Fruit fly (Drosophila melanogaster) whole organism, embryonic: ENCODE results near the gene DopEcR.
A peak's percentile ranks its signal among the peaks of the same experiment; 100 is the strongest.

Experiments used
- Ada2b ChIP-seq: fragments of 200-800 bp; sonication (Bioruptor generic); IDR thresholded peaks from 2 replicates; pipeline ENCODE4 v1.3.6; 2022; ENCODE audit warnings: missing biosample characterization, missing genetic modification characterization
- Aef1 ChIP-seq: fragments of 200-800 bp; sonication (Bioruptor generic); IDR thresholded peaks from 3 replicates; pipeline ENCODE4 v1.3.6; 2022; ENCODE audit warnings: missing biosample characterization, missing genetic modification characterization
- B-H2 ChIP-seq: fragments of 200-800 bp; sonication (Bioruptor generic); optimal IDR thresholded peaks from 2 replicates; lab custom pipeline; 2018; ENCODE audit warnings: missing biosample characterization, mild to moderate bottlenecking, missing genetic modification characterization
- Bdp1 ChIP-seq: fragments of 200-800 bp; sonication (Bioruptor generic); optimal IDR thresholded peaks from 3 replicates; lab custom pipeline; 2016; ENCODE audit warnings: missing biosample characterization, missing genetic modification characterization
- CG10274 ChIP-seq: fragments of 200-800 bp; sonication (Bioruptor generic); optimal IDR thresholded peaks from 3 replicates; lab custom pipeline; 2017; ENCODE audit warnings: missing biosample characterization, mild to moderate bottlenecking, missing genetic modification characterization
- CG10654 ChIP-seq: fragments of 200-800 bp; sonication (Bioruptor generic); optimal IDR thresholded peaks from 2 replicates; lab custom pipeline; 2016; ENCODE audit warnings: missing biosample characterization, missing genetic modification characterization
- CG12942 ChIP-seq: fragments of 200-800 bp; sonication (Bioruptor generic); optimal IDR thresholded peaks from 3 replicates; lab custom pipeline; 2016; ENCODE audit warnings: missing biosample characterization, missing genetic modification characterization
- CG14710 ChIP-seq: fragments of 200-800 bp; sonication (Bioruptor generic); optimal IDR thresholded peaks from 3 replicates; lab custom pipeline; 2019; ENCODE audit warnings: missing biosample characterization, mild to moderate bottlenecking, missing genetic modification characterization, moderate library complexity
- CG15601 ChIP-seq: fragments of 200-800 bp; sonication (Bioruptor generic); optimal IDR thresholded peaks from 3 replicates; lab custom pipeline; 2019; ENCODE audit warnings: missing biosample characterization, mild to moderate bottlenecking, missing genetic modification characterization, moderate library complexity
- CG2712 ChIP-seq: fragments of 200-800 bp; optimal IDR thresholded peaks from 3 replicates; lab custom pipeline; 2019; ENCODE audit warnings: missing biosample characterization, mild to moderate bottlenecking, missing genetic modification characterization, moderate library complexity
- CG2889 ChIP-seq: fragments of 200-800 bp; sonication (Bioruptor generic); IDR thresholded peaks from 3 replicates; pipeline ENCODE4 v1.3.6; 2022; ENCODE audit warnings: missing biosample characterization, missing genetic modification characterization
- CG31365 ChIP-seq: fragments of 200-800 bp; sonication (Bioruptor generic); optimal IDR thresholded peaks from 2 replicates; lab custom pipeline; 2018; ENCODE audit warnings: missing biosample characterization, mild to moderate bottlenecking, missing genetic modification characterization
- CG32772 ChIP-seq: fragments of 200-800 bp; sonication (Bioruptor generic); IDR thresholded peaks from 2 replicates; pipeline ENCODE4 v1.3.6; 2022; ENCODE audit warnings: missing biosample characterization, missing genetic modification characterization
- CG33213 ChIP-seq: fragments of 200-800 bp; sonication (Bioruptor generic); optimal IDR thresholded peaks from 3 replicates; lab custom pipeline; 2016; ENCODE audit warnings: missing biosample characterization, missing genetic modification characterization
- CG4404 ChIP-seq: fragments of 200-800 bp; sonication (Bioruptor generic); IDR thresholded peaks from 2 replicates; pipeline ENCODE4 v1.3.6; 2022; ENCODE audit warnings: missing biosample characterization, missing genetic modification characterization
- CG4707 ChIP-seq: fragments of 200-800 bp; sonication (Bioruptor generic); optimal IDR thresholded peaks from 2 replicates; lab custom pipeline; 2018; ENCODE audit warnings: missing biosample characterization, mild to moderate bottlenecking, missing genetic modification characterization, moderate library complexity
- CG8281 ChIP-seq: fragments of 200-800 bp; sonication (Bioruptor generic); optimal IDR thresholded peaks from 2 replicates; lab custom pipeline; 2018; ENCODE audit warnings: missing biosample characterization, mild to moderate bottlenecking, missing genetic modification characterization, moderate library complexity
- CG8944 ChIP-seq: fragments of 200-800 bp; sonication (Bioruptor generic); optimal IDR thresholded peaks from 3 replicates; lab custom pipeline; 2016; ENCODE audit warnings: missing biosample characterization, missing genetic modification characterization
- CG9932 ChIP-seq: fragments of 200-800 bp; sonication (Bioruptor generic); IDR thresholded peaks from 2 replicates; pipeline ENCODE4 v1.3.6; 2022; ENCODE audit warnings: missing biosample characterization, missing genetic modification characterization
- D19A ChIP-seq: fragments of 200-800 bp; optimal IDR thresholded peaks from 3 replicates; lab custom pipeline; 2019; ENCODE audit warnings: missing biosample characterization, mild to moderate bottlenecking, missing genetic modification characterization, moderate library complexity
- D19B ChIP-seq: fragments of 200-800 bp; sonication (Bioruptor generic); optimal IDR thresholded peaks from 2 replicates; lab custom pipeline; 2017; ENCODE audit warnings: missing biosample characterization, mild to moderate bottlenecking, missing genetic modification characterization
- Deaf1 ChIP-seq: fragments of 200-800 bp; optimal IDR thresholded peaks from 3 replicates; lab custom pipeline; 2019; ENCODE audit warnings: missing biosample characterization, mild to moderate bottlenecking, missing genetic modification characterization, moderate library complexity
- H2.0 ChIP-seq: fragments of 200-800 bp; sonication (Bioruptor generic); IDR thresholded peaks from 2 replicates; pipeline ENCODE4 v1.3.6; 2022; ENCODE audit warnings: missing biosample characterization, missing genetic modification characterization
- HLHmδ ChIP-seq: fragments of 200-800 bp; sonication (Bioruptor generic); optimal IDR thresholded peaks from 2 replicates; lab custom pipeline; 2018; ENCODE audit warnings: missing biosample characterization, mild to moderate bottlenecking, missing genetic modification characterization, moderate library complexity
- Mad ChIP-seq: fragments of 200-800 bp; sonication (Bioruptor generic); optimal IDR thresholded peaks from 2 replicates; lab custom pipeline; 2016; ENCODE audit warnings: missing biosample characterization, missing genetic modification characterization
- Meics ChIP-seq: fragments of 200-800 bp; sonication (Bioruptor generic); optimal IDR thresholded peaks from 2 replicates; lab custom pipeline; 2017; ENCODE audit warnings: missing biosample characterization, mild to moderate bottlenecking, missing genetic modification characterization
- Mrtf ChIP-seq: fragments of 200-800 bp; sonication (Bioruptor generic); IDR thresholded peaks from 3 replicates; pipeline ENCODE4 v1.3.6; 2022; ENCODE audit warnings: missing biosample characterization, missing genetic modification characterization
- NfI ChIP-seq: fragments of 200-800 bp; sonication (Bioruptor generic); optimal IDR thresholded peaks from 3 replicates; lab custom pipeline; 2018; ENCODE audit warnings: missing biosample characterization, mild to moderate bottlenecking, missing genetic modification characterization, moderate library complexity
- Opbp ChIP-seq: fragments of 200-800 bp; sonication (Bioruptor generic); IDR thresholded peaks from 3 replicates; pipeline ENCODE4 v1.3.6; 2022; ENCODE audit warnings: missing biosample characterization, missing genetic modification characterization; ENCODE audit not compliant: partially characterized antibody
- Sry-β ChIP-seq: fragments of 200-800 bp; sonication (Bioruptor generic); optimal IDR thresholded peaks from 2 replicates; lab custom pipeline; 2018; ENCODE audit warnings: missing biosample characterization, mild to moderate bottlenecking, missing genetic modification characterization, moderate library complexity
- ab ChIP-seq: fragments of 200-800 bp; sonication (Bioruptor generic); optimal IDR thresholded peaks from 2 replicates; lab custom pipeline; 2016; ENCODE audit warnings: missing biosample characterization, missing genetic modification characterization
- btn ChIP-seq: fragments of 200-800 bp; sonication (Bioruptor generic); optimal IDR thresholded peaks from 2 replicates; lab custom pipeline; 2016; ENCODE audit warnings: missing biosample characterization, missing genetic modification characterization
- caup ChIP-seq: fragments of 200-800 bp; sonication (Bioruptor generic); optimal IDR thresholded peaks from 3 replicates; lab custom pipeline; 2017; ENCODE audit warnings: missing biosample characterization, mild to moderate bottlenecking, missing genetic modification characterization, moderate library complexity; ENCODE audit not compliant: severe bottlenecking
- chinmo ChIP-seq: fragments of 200-800 bp; sonication (Bioruptor generic); IDR thresholded peaks from 4 replicates; pipeline ENCODE4 v1.3.6; 2022; ENCODE audit warnings: missing biosample characterization, missing genetic modification characterization; ENCODE audit not compliant: partially characterized antibody
- corto ChIP-seq: fragments of 200-800 bp; sonication (Bioruptor generic); optimal IDR thresholded peaks from 2 replicates; lab custom pipeline; 2016; ENCODE audit warnings: missing biosample characterization, mild to moderate bottlenecking, missing genetic modification characterization, moderate library complexity
- dmrt11E ChIP-seq: fragments of 200-800 bp; sonication (Bioruptor generic); optimal IDR thresholded peaks from 3 replicates; lab custom pipeline; 2018; ENCODE audit warnings: missing biosample characterization, mild to moderate bottlenecking, missing genetic modification characterization, moderate library complexity
- gcm2 ChIP-seq: fragments of 200-800 bp; sonication (Bioruptor generic); optimal IDR thresholded peaks from 2 replicates; lab custom pipeline; 2016; ENCODE audit warnings: missing biosample characterization, missing genetic modification characterization
- grau ChIP-seq: fragments of 200-800 bp; optimal IDR thresholded peaks from 3 replicates; lab custom pipeline; 2019; ENCODE audit warnings: missing biosample characterization, mild to moderate bottlenecking, missing genetic modification characterization, moderate library complexity
- h ChIP-seq: fragments of >200 bp; optimal IDR thresholded peaks from 2 replicates; lab custom pipeline; 2017
- insv ChIP-seq, 2 experiments: fragments of 200-800 bp; sonication (Bioruptor generic); optimal IDR thresholded peaks; 3 replicates each; lab custom pipeline; 2016 to 2018; ENCODE audit warnings: missing biosample characterization in 2 of 2, missing genetic modification characterization in 2 of 2
- kah ChIP-seq: fragments of 200-800 bp; sonication (Bioruptor generic); optimal IDR thresholded peaks from 2 replicates; lab custom pipeline; 2018; ENCODE audit warnings: missing biosample characterization, mild to moderate bottlenecking, missing genetic modification characterization
- lilli ChIP-seq: fragments of 200-800 bp; sonication (Bioruptor generic); optimal IDR thresholded peaks from 3 replicates; lab custom pipeline; 2016; ENCODE audit warnings: missing biosample characterization, missing genetic modification characterization
- pros ChIP-seq: fragments of 200-800 bp; sonication (Bioruptor generic); optimal IDR thresholded peaks from 3 replicates; lab custom pipeline; 2019; ENCODE audit warnings: missing biosample characterization, mild to moderate bottlenecking, missing genetic modification characterization, moderate library complexity
- sens ChIP-seq: fragments of 200-800 bp; sonication (Bioruptor generic); peaks from one replicate; lab custom pipeline; 2016; ENCODE audit warnings: missing biosample characterization, missing genetic modification characterization
- seq ChIP-seq: fragments of 200-800 bp; sonication (Bioruptor generic); IDR thresholded peaks from 2 replicates; pipeline ENCODE4 v1.3.6; 2022; ENCODE audit warnings: missing biosample characterization, missing genetic modification characterization
- shn ChIP-seq: fragments of 200-800 bp; sonication (Bioruptor generic); optimal IDR thresholded peaks from 3 replicates; lab custom pipeline; 2016; ENCODE audit warnings: missing biosample characterization, missing genetic modification characterization
- slbo ChIP-seq: fragments of 200-800 bp; sonication (Bioruptor generic); IDR thresholded peaks from 2 replicates; pipeline ENCODE4 v1.3.6; 2022; ENCODE audit warnings: missing biosample characterization, missing genetic modification characterization
- ssp ChIP-seq: fragments of 200-800 bp; sonication (Bioruptor generic); IDR thresholded peaks from 2 replicates; pipeline ENCODE4 v1.3.6; 2022; ENCODE audit warnings: missing biosample characterization, missing genetic modification characterization
- wdn ChIP-seq: fragments of 200-800 bp; sonication (Bioruptor generic); IDR thresholded peaks from 2 replicates; pipeline ENCODE4 v1.3.6; 2022; ENCODE audit warnings: missing biosample characterization, missing genetic modification characterization
- zf30C ChIP-seq: fragments of 200-800 bp; sonication (Bioruptor generic); optimal IDR thresholded peaks from 3 replicates; lab custom pipeline; 2018; ENCODE audit warnings: missing biosample characterization, mild to moderate bottlenecking, missing genetic modification characterization

The DopEcR gene

dm6 chr3L:4411025-4411873 lies 31.1 kb upstream of the DopEcR start (continued):
- no peak for TF ChIP-seq Mad (GFP tag; lab: Kevin White, UChicago)
- TF ChIP-seq ab: no peak
- peak; percentile 23; the same call in 1 of the 2 replicates for TF ChIP-seq CG9932 (GFP tag; lab: Robert Waterston, UW)
- no peak for TF ChIP-seq Deaf1 (tag; lab: Kevin White, UChicago)
- no peak for TF ChIP-seq CG8281 (tag; lab: Kevin White, UChicago)
- peak; percentile 8 for TF ChIP-seq caup (GFP tag; lab: Kevin White, UChicago)
- TF ChIP-seq corto: no peak
- no peak for TF ChIP-seq CG31365 (tag; lab: Kevin White, UChicago)
- TF ChIP-seq Sry-β (GFP tag; lab: Kevin White, UChicago): no peak
- TF ChIP-seq grau (tag; lab: Kevin White, UChicago): peak; percentile 87
- TF ChIP-seq btn: no peak
- TF ChIP-seq CG10654 (GFP tag; lab: Kevin White, UChicago): no peak
- no peak for TF ChIP-seq gcm2 (GFP tag; lab: Kevin White, UChicago)
- no peak for TF ChIP-seq CG14710 (tag; lab: Kevin White, UChicago)
- TF ChIP-seq Bdp1 (GFP tag; lab: Kevin White, UChicago): no peak
- no peak for TF ChIP-seq shn (GFP tag; lab: Kevin White, UChicago)
- no peak for TF ChIP-seq CG2712 (tag; lab: Kevin White, UChicago)
- TF ChIP-seq D19A (tag; lab: Kevin White, UChicago): no peak
- TF ChIP-seq Aef1 (GFP tag; lab: Robert Waterston, UW): no peak
- TF ChIP-seq kah (GFP tag; lab: Kevin White, UChicago): no peak
- peak; percentile 1 for TF ChIP-seq NfI (GFP tag; lab: Kevin White, UChicago)
- no peak for TF ChIP-seq HLHmδ (GFP tag; lab: Kevin White, UChicago)
- TF ChIP-seq Mrtf (GFP tag; lab: Robert Waterston, UW): no peak
- TF ChIP-seq insv (GFP tag; optimal IDR thresholded peaks at IDR 0.05; lab: Kevin White, UChicago): no peak
- TF ChIP-seq Meics (GFP tag; lab: Kevin White, UChicago): peak; percentile 21
- TF ChIP-seq CG32772 (GFP tag; lab: Robert Waterston, UW): no peak
- TF ChIP-seq B-H2 (GFP tag; lab: Kevin White, UChicago): no peak
- TF ChIP-seq dmrt11E: no peak
- TF ChIP-seq lilli (GFP tag; lab: Kevin White, UChicago): no peak
- no peak for TF ChIP-seq CG12942 (GFP tag; lab: Kevin White, UChicago)
- TF ChIP-seq slbo (GFP tag; lab: Robert Waterston, UW): no peak
- TF ChIP-seq sens (GFP tag; lab: Kevin White, UChicago): peak; percentile 52
- no peak for TF ChIP-seq CG15601 (tag; lab: Kevin White, UChicago)
- TF ChIP-seq seq: no peak
- 0 out of 2 replicates have a peak, but pooled peaks have one; percentile 10 for TF ChIP-seq H2.0
- TF ChIP-seq CG4707 (GFP tag; lab: Kevin White, UChicago): no peak
- no peak for TF ChIP-seq CG2889
- no peak for TF ChIP-seq CG8944 (GFP tag; lab: Kevin White, UChicago)
- no peak for TF ChIP-seq CG33213 (GFP tag; lab: Kevin White, UChicago)
- TF ChIP-seq wdn: no peak
- TF ChIP-seq pros: no peak
- no peak for TF ChIP-seq CG10274 (GFP tag; lab: Kevin White, UChicago)
- TF ChIP-seq zf30C: no peak
- 0 out of 2 replicates have a peak, but pooled peaks have one; percentile 3 for TF ChIP-seq Ada2b
- TF ChIP-seq h (lab: Kevin White, UChicago): no peak
- no peak for TF ChIP-seq Opbp (GFP tag; lab: Robert Waterston, UW)
- TF ChIP-seq D19B: no peak
- no peak for TF ChIP-seq ssp (GFP tag; lab: Robert Waterston, UW)
- no peak for TF ChIP-seq chinmo (GFP tag; lab: Robert Waterston, UW)
- TF ChIP-seq CG4404 (GFP tag; lab: Robert Waterston, UW): no peak
